Fruit fly (Drosophila melanogaster) whole organism, adult: ENCODE results near the gene CG31542.

ENCODE experiments used
- CG11617 ChIP-seq: fragments of 200-800 bp; sonication (Bioruptor generic); optimal IDR thresholded peaks from 2 replicates; lab custom pipeline; 2017; ENCODE audit warnings: mild to moderate bottlenecking, missing biosample characterization, missing genetic modification reagents, missing genetic modification characterization
- CG14711 ChIP-seq: fragments of 200-800 bp; sonication (Bioruptor generic); optimal IDR thresholded peaks from 2 replicates; lab custom pipeline; 2018; ENCODE audit warnings: missing biosample characterization, mild to moderate bottlenecking, missing genetic modification characterization, moderate library complexity
- CG1620 ChIP-seq: fragments of 200-800 bp; sonication (Bioruptor generic); optimal IDR thresholded peaks from 2 replicates; lab custom pipeline; 2016; ENCODE audit warnings: missing biosample characterization, missing genetic modification characterization
- CG7101 ChIP-seq: fragments of 200-800 bp; sonication (Bioruptor generic); optimal IDR thresholded peaks from 2 replicates; lab custom pipeline; 2018; ENCODE audit warnings: missing biosample characterization, mild to moderate bottlenecking, missing genetic modification characterization, moderate library complexity
- Crg-1 ChIP-seq: fragments of 200-800 bp; sonication (Bioruptor generic); optimal IDR thresholded peaks from 2 replicates; lab custom pipeline; 2016; ENCODE audit warnings: missing biosample characterization, missing genetic modification characterization
- Hr96 ChIP-seq: fragments of 200-800 bp; sonication (Bioruptor generic); optimal IDR thresholded peaks from 2 replicates; lab custom pipeline; 2016; ENCODE audit warnings: missing biosample characterization, missing genetic modification characterization
- cic ChIP-seq: fragments of 200-800 bp; sonication (Bioruptor generic); optimal IDR thresholded peaks from 2 replicates; lab custom pipeline; 2017; ENCODE audit warnings: missing biosample characterization, mild to moderate bottlenecking, missing genetic modification characterization, moderate library complexity
- cnc ChIP-seq, 2 experiments: fragments of >200 bp; optimal IDR thresholded peaks; 2 replicates each; lab custom pipeline; 2017
- tj ChIP-seq: fragments of 200-800 bp; sonication (Bioruptor generic); optimal IDR thresholded peaks from 3 replicates; lab custom pipeline; 2017; ENCODE audit warnings: missing biosample characterization, mild to moderate bottlenecking, missing genetic modification characterization, moderate library complexity

DNA sequence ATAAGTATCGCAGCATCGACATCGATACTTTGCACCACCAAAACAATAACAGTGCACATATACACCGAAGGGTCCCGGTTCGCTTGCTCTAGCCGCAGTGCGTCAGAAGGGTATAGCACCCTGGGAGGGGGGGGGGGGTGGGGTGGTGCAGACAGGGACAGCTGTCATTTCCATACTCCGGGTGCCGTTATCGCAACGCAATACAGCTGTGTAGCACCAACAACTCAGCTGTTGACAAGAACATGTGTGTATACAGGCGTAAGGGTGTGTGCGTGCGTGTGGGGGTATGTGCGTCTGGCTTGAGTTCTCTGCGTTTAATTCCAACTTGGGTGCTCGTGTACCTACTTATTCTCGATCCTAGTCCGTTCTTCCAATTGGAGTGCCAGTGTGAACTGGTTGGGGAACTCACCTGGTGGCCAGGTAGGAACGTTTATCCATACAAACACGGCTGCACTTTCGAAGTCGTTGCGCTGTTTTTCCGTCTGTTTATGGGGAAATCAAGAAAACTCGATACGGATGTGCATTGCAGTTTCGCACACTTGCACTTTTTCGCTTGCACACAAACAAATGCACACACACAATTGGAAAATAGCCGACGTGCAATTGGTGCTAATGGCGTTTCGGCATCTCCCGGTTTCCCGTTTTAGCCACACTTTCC lies 1.7 kb upstream of the CG31542 start:
- TF ChIP-seq Hr96 (GFP tag; lab: Kevin White, UChicago) (no peak), CG14711 (tag; lab: Kevin White, UChicago) (no peak), cic (GFP tag; lab: Kevin White, UChicago) (peak; percentile 87), tj (GFP tag; lab: Kevin White, UChicago) (peak; percentile 90), Crg-1 (GFP tag; lab: Kevin White, UChicago) (no peak), cnc (optimal IDR thresholded peaks at IDR 0.05; lab: Kevin White, UChicago) (no peak), CG7101 (tag; lab: Kevin White, UChicago) (no peak), CG11617 (GFP tag; lab: Kevin White, UChicago) (peak; percentile 39), CG1620 (GFP tag; lab: Kevin White, UChicago) (no peak)
